Fruit fly (Drosophila melanogaster): ENCODE results near the gene by.
A peak's percentile ranks its signal among the peaks of the same experiment; 100 is the strongest.

by gene

dm6 chr3R:9534125-9534496, 1.3 kb upstream of the by start (continued):
- TF ChIP-seq amos (GFP tag; IDR thresholded peaks at IDR 0.05; ENCODE audit: partially characterized antibody) (no peak), CG8478 (optimal IDR thresholded peaks at IDR 0.05) (no peak), CG17186 (GFP tag; optimal IDR thresholded peaks at IDR 0.05) (peak; percentile 73), CG17802 (tag; optimal IDR thresholded peaks at IDR 0.05) (peak; percentile 79), Adf1 (GFP tag; IDR thresholded peaks at IDR 0.05) (no peak), HLH3B (GFP tag; IDR thresholded peaks at IDR 0.05) (peak; percentile 93), CG9797 (GFP tag; optimal IDR thresholded peaks at IDR 0.05) (no peak), CG4424 (GFP tag; optimal IDR thresholded peaks at IDR 0.05) (peak; percentile 95), usp (GFP tag; optimal IDR thresholded peaks at IDR 0.05) (no peak), CG7987 (GFP tag; optimal IDR thresholded peaks at IDR 0.05) (peak; percentile 67), YL-1 (GFP tag; optimal IDR thresholded peaks at IDR 0.05) (peak; percentile 70), luna (GFP tag; optimal IDR thresholded peaks at IDR 0.05) (peak; percentile 80), nmo (GFP tag; optimal IDR thresholded peaks at IDR 0.05) (peak; percentile 96), CG11456 (GFP tag; IDR thresholded peaks at IDR 0.05) (peak; percentile 88; the same call in 2 of the 3 replicates), CG12744 (GFP tag; optimal IDR thresholded peaks at IDR 0.05) (peak; percentile 89), CG9932 (GFP tag; IDR thresholded peaks at IDR 0.05) (no peak; the same call in 1 of the 2 replicates), CG14014 (GFP tag; IDR thresholded peaks at IDR 0.05) (peak; percentile 90), CG10267 (tag; optimal IDR thresholded peaks at IDR 0.05) (peak; percentile 88), lab (GFP tag; optimal IDR thresholded peaks at IDR 0.05) (peak; percentile 93), wek (GFP tag; optimal IDR thresholded peaks at IDR 0.05) (peak; percentile 74), MBD-R2 (GFP tag; IDR thresholded peaks at IDR 0.05) (peak; percentile 62; the same call in 1 of the 2 replicates), aop (GFP tag; IDR thresholded peaks at IDR 0.05) (peak; percentile 81), CG12391 (tag; optimal IDR thresholded peaks at IDR 0.05) (peak; percentile 95), croc (GFP tag; conservative IDR thresholded peaks at IDR 0.05) (peak; percentile 91), Dll (GFP tag; IDR thresholded peaks at IDR 0.05; ENCODE audit: partially characterized antibody) (no peak), Scr (GFP tag; IDR thresholded peaks at IDR 0.05; ENCODE audit: partially characterized antibody) (no peak), ci (GFP tag; IDR thresholded peaks at IDR 0.05) (peak; percentile 98), unc-4 (GFP tag; IDR thresholded peaks at IDR 0.05; ENCODE audit: partially characterized antibody) (no peak), CG1832 (GFP tag; optimal IDR thresholded peaks at IDR 0.05) (no peak), Stat92E (GFP tag; optimal IDR thresholded peaks at IDR 0.05) (peak in 1 of 3 experiments; percentile 52), p53 (GFP tag; optimal IDR thresholded peaks at IDR 0.05) (peak; percentile 31), Nf-YC (tag; optimal IDR thresholded peaks at IDR 0.05) (peak; percentile 59), CG12659 (GFP tag; optimal IDR thresholded peaks at IDR 0.05) (peak; percentile 89), CG13775 (GFP tag; optimal IDR thresholded peaks at IDR 0.05) (peak; percentile 83), oc (tag; optimal IDR thresholded peaks at IDR 0.05) (peak; percentile 95), kah (GFP tag; optimal IDR thresholded peaks at IDR 0.05) (peak; percentile 88), Neu2 (GFP tag; optimal IDR thresholded peaks at IDR 0.05; ENCODE audit: borderline replicate concordance) (peak; percentile 4), Poxn (GFP tag; IDR thresholded peaks at IDR 0.05) (peak; percentile 37; the same call in 1 of the 2 replicates), ind (GFP tag; optimal IDR thresholded peaks at IDR 0.05) (peak; percentile 91), mld (GFP tag; IDR thresholded peaks at IDR 0.05; ENCODE audit: partially characterized antibody) (no peak), CG3995 (GFP tag; optimal IDR thresholded peaks at IDR 0.05) (peak; percentile 3), Nf-YA (GFP tag; IDR thresholded peaks at IDR 0.05) (peak; percentile 84), CG11560 (tag; IDR thresholded peaks at IDR 0.05) (no peak), CG13123 (GFP tag; optimal IDR thresholded peaks at IDR 0.05) (peak; percentile 83), gce (GFP tag; IDR thresholded peaks at IDR 0.05) (peak; percentile 94), Max (GFP tag; optimal IDR thresholded peaks at IDR 0.05) (peak; percentile 86), TFAM (GFP tag; optimal IDR thresholded peaks at IDR 0.05) (peak; percentile 65), bbx (GFP tag; IDR thresholded peaks at IDR 0.05; ENCODE audit: partially characterized antibody) (no peak), gcm2 (GFP tag; optimal IDR thresholded peaks at IDR 0.05) (peak; percentile 50), CG14667 (GFP tag; IDR thresholded peaks at IDR 0.05) (peak; percentile 88), sob (GFP tag; IDR thresholded peaks at IDR 0.05) (peak; percentile 93)
